Fruit fly (Drosophila melanogaster) whole organism, embryonic: ENCODE results near the gene Srg3.

Experiments used
- Atf-2 ChIP-seq: fragments of 200-800 bp; sonication (Bioruptor generic); optimal IDR thresholded peaks from 2 replicates; lab custom pipeline; 2016; ENCODE audit warnings: missing biosample characterization, missing genetic modification characterization
- CG13123 ChIP-seq: fragments of 200-800 bp; sonication (Bioruptor generic); optimal IDR thresholded peaks from 2 replicates; lab custom pipeline; 2016; ENCODE audit warnings: missing biosample characterization, missing genetic modification characterization
- CG13287 ChIP-seq: fragments of 200-800 bp; sonication (Bioruptor generic); IDR thresholded peaks from 2 replicates; pipeline ENCODE4 v1.3.6; 2022; ENCODE audit warnings: missing biosample characterization, missing genetic modification characterization; ENCODE audit not compliant: partially characterized antibody
- CG13296 ChIP-seq: fragments of 200-800 bp; sonication (Bioruptor generic); optimal IDR thresholded peaks from 3 replicates; lab custom pipeline; 2018; ENCODE audit warnings: missing biosample characterization, mild to moderate bottlenecking, missing genetic modification characterization
- CG13894 ChIP-seq: fragments of 200-800 bp; sonication (Bioruptor generic); optimal IDR thresholded peaks from 3 replicates; lab custom pipeline; 2018; ENCODE audit warnings: missing biosample characterization, mild to moderate bottlenecking, missing genetic modification characterization, moderate library complexity
- CG17328 ChIP-seq: fragments of 200-800 bp; sonication (Bioruptor generic); IDR thresholded peaks from 2 replicates; pipeline ENCODE4 v1.3.6; 2022; ENCODE audit warnings: missing biosample characterization, missing genetic modification characterization
- CG17802 ChIP-seq: fragments of 200-800 bp; sonication (Bioruptor generic); optimal IDR thresholded peaks from 2 replicates; lab custom pipeline; 2018; ENCODE audit warnings: missing biosample characterization, mild to moderate bottlenecking, missing genetic modification characterization, moderate library complexity
- CG32767 ChIP-seq: fragments of 200-800 bp; sonication (Bioruptor generic); IDR thresholded peaks from 2 replicates; pipeline ENCODE4 v1.3.6; 2022; ENCODE audit warnings: missing biosample characterization, missing genetic modification characterization
- CG3281 ChIP-seq: fragments of 200-800 bp; sonication (Bioruptor generic); optimal IDR thresholded peaks from 3 replicates; lab custom pipeline; 2017; ENCODE audit warnings: missing biosample characterization, mild to moderate bottlenecking, missing genetic modification characterization
- CG34422 ChIP-seq: fragments of 200-800 bp; sonication (Bioruptor generic); IDR thresholded peaks from 3 replicates; pipeline ENCODE4 v1.3.6; 2022; ENCODE audit warnings: missing biosample characterization, missing genetic modification characterization
- CG3838 ChIP-seq: fragments of 200-800 bp; sonication (Bioruptor generic); optimal IDR thresholded peaks from 3 replicates; lab custom pipeline; 2016; ENCODE audit warnings: missing biosample characterization, missing genetic modification characterization
- CG3847 ChIP-seq: fragments of 200-800 bp; sonication (Bioruptor generic); IDR thresholded peaks from 2 replicates; pipeline ENCODE4 v1.3.6; 2022; ENCODE audit warnings: missing biosample characterization, missing genetic modification characterization
- CG5953 ChIP-seq: fragments of 200-800 bp; sonication (Bioruptor generic); IDR thresholded peaks from 2 replicates; pipeline ENCODE4 v1.3.6; 2022; ENCODE audit warnings: missing biosample characterization, missing genetic modification characterization
- CG6254 ChIP-seq: fragments of 200-800 bp; sonication (Bioruptor generic); optimal IDR thresholded peaks from 3 replicates; lab custom pipeline; 2017; ENCODE audit warnings: mild to moderate bottlenecking, missing biosample characterization, missing genetic modification reagents, missing genetic modification characterization
- CG6765 ChIP-seq: fragments of 200-800 bp; sonication (Bioruptor generic); optimal IDR thresholded peaks from 3 replicates; lab custom pipeline; 2017; ENCODE audit warnings: missing biosample characterization, mild to moderate bottlenecking, missing genetic modification characterization
- CG6791 ChIP-seq: fragments of 200-800 bp; sonication (Bioruptor generic); IDR thresholded peaks from 3 replicates; pipeline ENCODE4 v1.3.6; 2022; ENCODE audit warnings: missing biosample characterization, missing genetic modification characterization; ENCODE audit not compliant: partially characterized antibody
- CG7928 ChIP-seq: fragments of 200-800 bp; sonication (Bioruptor generic); optimal IDR thresholded peaks from 2 replicates; lab custom pipeline; 2017; ENCODE audit warnings: missing biosample characterization, mild to moderate bottlenecking, missing genetic modification characterization
- CG7987 ChIP-seq: fragments of 200-800 bp; sonication (Bioruptor generic); optimal IDR thresholded peaks from 2 replicates; lab custom pipeline; 2018; ENCODE audit warnings: missing biosample characterization, mild to moderate bottlenecking, missing genetic modification characterization, moderate library complexity
- Dip3 ChIP-seq: fragments of 200-800 bp; sonication (Bioruptor generic); optimal IDR thresholded peaks from 3 replicates; lab custom pipeline; 2016; ENCODE audit warnings: missing biosample characterization, missing genetic modification characterization
- Dll ChIP-seq: fragments of 200-800 bp; sonication (Bioruptor generic); IDR thresholded peaks from 4 replicates; pipeline ENCODE4 v1.3.6; 2022; ENCODE audit warnings: missing biosample characterization, missing genetic modification characterization; ENCODE audit not compliant: partially characterized antibody
- E2f1 ChIP-seq: fragments of 200-800 bp; sonication (Bioruptor generic); IDR thresholded peaks from 2 replicates; pipeline ENCODE4 v1.3.6; 2022; ENCODE audit warnings: missing biosample characterization, missing genetic modification characterization
- Elba2 ChIP-seq: fragments of 200-800 bp; sonication (Bioruptor generic); optimal IDR thresholded peaks from 3 replicates; lab custom pipeline; 2016; ENCODE audit warnings: missing biosample characterization, missing genetic modification characterization
- Fer3 ChIP-seq: fragments of 200-800 bp; sonication (Bioruptor generic); optimal IDR thresholded peaks from 2 replicates; lab custom pipeline; 2018; ENCODE audit warnings: missing biosample characterization, mild to moderate bottlenecking, missing genetic modification characterization, moderate library complexity
- Hey ChIP-seq: fragments of 200-800 bp; sonication (Bioruptor generic); optimal IDR thresholded peaks from 3 replicates; lab custom pipeline; 2018; ENCODE audit warnings: missing biosample characterization, mild to moderate bottlenecking, missing genetic modification characterization
- HmgD ChIP-seq: fragments of 200-800 bp; sonication (Bioruptor generic); optimal IDR thresholded peaks from 3 replicates; lab custom pipeline; 2016; ENCODE audit warnings: missing biosample characterization, missing genetic modification characterization
- Lpt ChIP-seq: fragments of >200 bp; optimal IDR thresholded peaks from 2 replicates; lab custom pipeline; 2018; ENCODE audit warnings: missing biosample characterization, missing genetic modification characterization
- MTF-1 ChIP-seq: fragments of 200-800 bp; sonication (Bioruptor generic); optimal IDR thresholded peaks from 2 replicates; lab custom pipeline; 2018; ENCODE audit warnings: missing biosample characterization, mild to moderate bottlenecking, missing genetic modification characterization, borderline replicate concordance
- Max ChIP-seq: fragments of 200-800 bp; sonication (Bioruptor generic); optimal IDR thresholded peaks from 2 replicates; lab custom pipeline; 2016; ENCODE audit warnings: missing biosample characterization, mild to moderate bottlenecking, missing genetic modification characterization
- Nf-YC ChIP-seq: fragments of 200-800 bp; optimal IDR thresholded peaks from 3 replicates; lab custom pipeline; 2019; ENCODE audit warnings: missing biosample characterization, mild to moderate bottlenecking, missing genetic modification characterization, moderate library complexity
- Taf1 ChIP-seq: fragments of 200-800 bp; sonication (Bioruptor generic); IDR thresholded peaks from 2 replicates; pipeline ENCODE4 v1.3.6; 2022; ENCODE audit warnings: missing biosample characterization, missing genetic modification characterization
- ara ChIP-seq: fragments of 200-800 bp; sonication (Bioruptor generic); IDR thresholded peaks from 2 replicates; pipeline ENCODE4 v1.3.6; 2022; ENCODE audit warnings: missing biosample characterization, missing genetic modification characterization
- cg ChIP-seq: fragments of 200-800 bp; sonication (Bioruptor generic); optimal IDR thresholded peaks from 3 replicates; lab custom pipeline; 2019; ENCODE audit warnings: missing biosample characterization, mild to moderate bottlenecking, missing genetic modification characterization, moderate library complexity
- chn ChIP-seq: fragments of 200-800 bp; sonication (Bioruptor generic); optimal IDR thresholded peaks from 2 replicates; lab custom pipeline; 2016; ENCODE audit warnings: missing biosample characterization, missing genetic modification characterization
- croc ChIP-seq: fragments of 200-800 bp; sonication (Bioruptor generic); conservative IDR thresholded peaks from 3 replicates; pipeline ENCODE4 v1.3.6; 2022; ENCODE audit warnings: missing biosample characterization, missing genetic modification characterization
- dati ChIP-seq: fragments of 200-800 bp; sonication (Bioruptor generic); IDR thresholded peaks from 2 replicates; pipeline ENCODE4 v1.3.6; 2022; ENCODE audit warnings: missing biosample characterization, missing genetic modification characterization
- ems ChIP-seq: fragments of 200-800 bp; sonication (Bioruptor generic); optimal IDR thresholded peaks from 3 replicates; lab custom pipeline; 2016; ENCODE audit warnings: missing biosample characterization, missing genetic modification characterization
- grn ChIP-seq: fragments of 200-800 bp; sonication (Bioruptor generic); optimal IDR thresholded peaks from 3 replicates; lab custom pipeline; 2017; ENCODE audit warnings: missing biosample characterization, missing genetic modification characterization
- gsb-n ChIP-seq: fragments of 200-800 bp; sonication (Bioruptor generic); optimal IDR thresholded peaks from 3 replicates; lab custom pipeline; 2018; ENCODE audit warnings: missing biosample characterization, mild to moderate bottlenecking, missing genetic modification characterization
- hkb ChIP-seq, 2 experiments: fragments of 200-800 bp in 1 of 2; fragments of >200 bp in 1 of 2; sonication (Bioruptor generic) in 1 of 2; IDR thresholded peaks in 1 of 2; optimal IDR thresholded peaks in 1 of 2; 2 replicates each; pipeline versions ENCODE4 v1.3.6 to Lab custom; 2017 to 2022; ENCODE audit warnings: missing biosample characterization in 1 of 2, missing genetic modification characterization in 1 of 2
- ken ChIP-seq: fragments of 200-800 bp; sonication (Bioruptor generic); IDR thresholded peaks from 3 replicates; pipeline ENCODE4 v1.3.6; 2022; ENCODE audit warnings: missing biosample characterization, missing genetic modification characterization
- phol ChIP-seq: fragments of 200-800 bp; sonication (Bioruptor generic); optimal IDR thresholded peaks from 3 replicates; lab custom pipeline; 2018; ENCODE audit warnings: missing biosample characterization, mild to moderate bottlenecking, missing genetic modification characterization, moderate library complexity
- psq ChIP-seq: fragments of 200-800 bp; sonication (Bioruptor generic); optimal IDR thresholded peaks from 2 replicates; lab custom pipeline; 2017; ENCODE audit warnings: missing biosample characterization, missing genetic modification characterization
- schlank ChIP-seq: fragments of 200-800 bp; sonication (Bioruptor generic); optimal IDR thresholded peaks from 2 replicates; lab custom pipeline; 2018; ENCODE audit warnings: missing biosample characterization, mild to moderate bottlenecking, missing genetic modification characterization
- sisA ChIP-seq: fragments of 200-800 bp; sonication (Bioruptor generic); IDR thresholded peaks from 2 replicates; pipeline ENCODE4 v1.3.6; 2022; ENCODE audit warnings: missing biosample characterization, missing genetic modification characterization
- slou ChIP-seq: fragments of 200-800 bp; sonication (Bioruptor generic); optimal IDR thresholded peaks from 3 replicates; lab custom pipeline; 2016; ENCODE audit warnings: missing biosample characterization, missing genetic modification characterization
- sug ChIP-seq: fragments of 200-800 bp; optimal IDR thresholded peaks from 2 replicates; lab custom pipeline; 2019; ENCODE audit warnings: missing biosample characterization, mild to moderate bottlenecking, missing genetic modification characterization, moderate library complexity
- trh ChIP-seq: fragments of 200-800 bp; sonication (Bioruptor generic); optimal IDR thresholded peaks from 2 replicates; lab custom pipeline; 2016; ENCODE audit warnings: missing biosample characterization, missing genetic modification characterization
- zen ChIP-seq: fragments of 200-800 bp; sonication (Bioruptor generic); optimal IDR thresholded peaks from 3 replicates; lab custom pipeline; 2018; ENCODE audit warnings: missing biosample characterization, mild to moderate bottlenecking, missing genetic modification characterization, moderate library complexity
- zen2 ChIP-seq: fragments of 200-800 bp; sonication (Bioruptor generic); IDR thresholded peaks from 3 replicates; pipeline ENCODE4 v1.3.6; 2022; ENCODE audit warnings: missing biosample characterization, missing genetic modification characterization; ENCODE audit not compliant: partially characterized antibody

Gene Srg3

dm6 chr3L:9410754-9411423, 32.1 kb upstream of the Srg3 start, which contains the start of the genes CG4022 and Cpsf5 (continued):
- TF ChIP-seq ken (GFP tag; lab: Robert Waterston, UW) (peak; percentile 87), CG13296 (peak; percentile 72), Nf-YC (tag; lab: Kevin White, UChicago) (peak; percentile 79), zen (peak; percentile 86), ems (GFP tag; lab: Kevin White, UChicago) (peak; percentile 70), E2f1 (peak; percentile 79), trh (GFP tag; lab: Kevin White, UChicago) (peak; percentile 65), Dip3 (GFP tag; lab: Kevin White, UChicago) (peak; percentile 53), HmgD (GFP tag; lab: Kevin White, UChicago) (no peak), CG6791 (no peak), CG17328 (GFP tag; lab: Robert Waterston, UW) (peak; percentile 87), Taf1 (GFP tag; lab: Robert Waterston, UW) (peak; percentile 68), cg (GFP tag; lab: Kevin White, UChicago) (no peak), CG5953 (GFP tag; lab: Robert Waterston, UW) (peak; percentile 1; the same call in 1 of the 2 replicates), slou (peak; percentile 51), gsb-n (tag; lab: Kevin White, UChicago) (peak; percentile 84), CG3281 (peak; percentile 79), CG13287 (GFP tag; lab: Robert Waterston, UW) (peak; percentile 68), dati (GFP tag; lab: Robert Waterston, UW) (peak; percentile 25; the same call in 1 of the 2 replicates), CG6765 (GFP tag; lab: Kevin White, UChicago) (no peak), Atf-2 (GFP tag; lab: Kevin White, UChicago) (no peak), CG3838 (GFP tag; lab: Kevin White, UChicago) (peak; percentile 74), CG13123 (GFP tag; lab: Kevin White, UChicago) (peak; percentile 74), Max (GFP tag; lab: Kevin White, UChicago) (peak; percentile 86), ara (GFP tag; lab: Robert Waterston, UW) (peak; percentile 87), zen2 (no peak; the same call in 2 of the 3 replicates), CG7928 (peak; percentile 98), Dll (peak; percentile 50), Hey (tag; lab: Kevin White, UChicago) (no peak), croc (GFP tag; lab: Robert Waterston, UW) (peak; percentile 73), sug (tag; lab: Kevin White, UChicago) (peak; percentile 89), psq (GFP tag; lab: Kevin White, UChicago) (no peak), CG13894 (tag; lab: Kevin White, UChicago) (no peak), CG32767 (peak; percentile 91), grn (GFP tag; lab: Kevin White, UChicago) (peak; percentile 35), CG7987 (no peak), phol (tag; lab: Kevin White, UChicago) (peak; percentile 94), Fer3 (peak; percentile 78), Lpt (GFP tag; lab: Kevin White, UChicago) (no peak), chn (GFP tag; lab: Kevin White, UChicago) (peak; percentile 84), hkb (optimal IDR thresholded peaks at IDR 0.05; lab: Kevin White, UChicago) (no peak), hkb (GFP tag; IDR thresholded peaks at IDR 0.05; lab: Robert Waterston, UW) (peak; percentile 87), MTF-1 (GFP tag; lab: Kevin White, UChicago) (no peak), CG17802 (tag; lab: Kevin White, UChicago) (peak; percentile 42), CG34422 (GFP tag; lab: Robert Waterston, UW) (peak; percentile 80), sisA (GFP tag; lab: Robert Waterston, UW) (peak; percentile 82), Elba2 (GFP tag; lab: Kevin White, UChicago) (peak; percentile 63), schlank (tag; lab: Kevin White, UChicago) (peak; percentile 63), CG6254 (GFP tag; lab: Kevin White, UChicago) (peak; percentile 51), CG3847 (peak; percentile 88)
